Worm (Caenorhabditis elegans) whole organism, young adult: ENCODE data around the gene Y48E1C.2.

ENCODE experiments used
- B0019.2 ChIP-seq: fragments of 200-800 bp; sonication (Bioruptor generic); conservative IDR thresholded peaks from 2 replicates; pipeline ENCODE4 v1.3.6; 2022; ENCODE audit warnings: missing genetic modification reagents, missing genetic modification characterization, missing compliant biosample characterization
- F22D6.2 ChIP-seq: sonication (generic microtip); optimal IDR thresholded peaks from 2 replicates; lab custom pipeline; 2016; ENCODE audit warnings: mild to moderate bottlenecking, missing genetic modification characterization, missing compliant biosample characterization
- F23B12.7 ChIP-seq: sonication (generic microtip); optimal IDR thresholded peaks from 2 replicates; lab custom pipeline; 2017; ENCODE audit warnings: missing genetic modification characterization, mild to moderate bottlenecking, missing compliant biosample characterization, antibody characterized with exemption, moderate library complexity; ENCODE audit not compliant: insufficient read depth
- F57A8.1 ChIP-seq: fragments of 200-800 bp; sonication (Bioruptor generic); optimal IDR thresholded peaks from 2 replicates; lab custom pipeline; 2018; ENCODE audit warnings: mild to moderate bottlenecking, missing genetic modification characterization, moderate library complexity, missing compliant biosample characterization
- K11D2.4 ChIP-seq: fragments of 200-800 bp; sonication (Bioruptor generic); IDR thresholded peaks from 2 replicates; pipeline ENCODE4 v1.3.6; 2022; ENCODE audit warnings: missing genetic modification reagents, missing genetic modification characterization, missing compliant biosample characterization
- T07F8.4 ChIP-seq: sonication (generic microtip); optimal IDR thresholded peaks from 2 replicates; lab custom pipeline; 2016; ENCODE audit warnings: mild to moderate bottlenecking, missing genetic modification characterization, moderate library complexity, missing compliant biosample characterization
- T26A5.8 ChIP-seq: sonication (generic microtip); optimal IDR thresholded peaks from 2 replicates; lab custom pipeline; 2016; ENCODE audit warnings: missing genetic modification characterization, missing compliant biosample characterization
- Y53F4B.3 ChIP-seq: fragments of 200-800 bp; sonication (Bioruptor generic); IDR thresholded peaks from 2 replicates; pipeline ENCODE4 v1.3.6; 2022; ENCODE audit warnings: missing genetic modification reagents, missing genetic modification characterization, missing compliant biosample characterization
- Y79H2A.3 ChIP-seq: fragments of 200-800 bp; sonication (Bioruptor generic); conservative IDR thresholded peaks from 2 replicates; pipeline ENCODE4 v1.3.6; 2022; ENCODE audit warnings: missing genetic modification reagents, missing genetic modification characterization, missing compliant biosample characterization
- Y95B8A.8 ChIP-seq: fragments of 200-800 bp; sonication (Bioruptor generic); IDR thresholded peaks from 2 replicates; pipeline ENCODE4 v1.3.6; 2022; ENCODE audit warnings: missing genetic modification reagents, missing genetic modification characterization, missing compliant biosample characterization
- akir-1 ChIP-seq: fragments of 200-800 bp; sonication (Bioruptor generic); optimal IDR thresholded peaks from 2 replicates; lab custom pipeline; 2018; ENCODE audit warnings: mild to moderate bottlenecking, missing genetic modification characterization, moderate library complexity, missing compliant biosample characterization
- ama-1 ChIP-seq, 3 experiments: fragments of 150-350 bp in 1 of 3; sonication (generic microtip) in 2 of 3; optimal IDR thresholded peaks; 2 replicates each; lab custom pipeline; 2014 to 2018; ENCODE audit warnings: missing biosample characterization in 2 of 3, missing genetic modification characterization in 2 of 3, missing genetic modification reagents in 2 of 3
- atf-7 ChIP-seq: sonication (generic microtip); optimal IDR thresholded peaks from 2 replicates; lab custom pipeline; 2017; ENCODE audit warnings: mild to moderate bottlenecking, missing genetic modification characterization, missing compliant biosample characterization
- attf-5 ChIP-seq: fragments of 200-800 bp; sonication (Bioruptor generic); optimal IDR thresholded peaks from 2 replicates; lab custom pipeline; 2018; ENCODE audit warnings: mild to moderate bottlenecking, missing genetic modification characterization, missing compliant biosample characterization
- cebp-2 ChIP-seq: fragments of 200-800 bp; sonication (Bioruptor generic); IDR thresholded peaks from 2 replicates; pipeline ENCODE4 v1.3.6; 2022; ENCODE audit warnings: missing genetic modification characterization, missing compliant biosample characterization
- ceh-100 ChIP-seq: fragments of 200-800 bp; sonication (Bioruptor generic); IDR thresholded peaks from 2 replicates; pipeline ENCODE4 v1.3.6; 2022; ENCODE audit warnings: missing genetic modification reagents, missing genetic modification characterization, missing compliant biosample characterization
- ceh-27 ChIP-seq: fragments of 200-800 bp; sonication (Bioruptor generic); optimal IDR thresholded peaks from 2 replicates; lab custom pipeline; 2018; ENCODE audit warnings: mild to moderate bottlenecking, missing genetic modification characterization, moderate library complexity, missing compliant biosample characterization
- ceh-40 ChIP-seq: fragments of 200-800 bp; sonication (Bioruptor generic); IDR thresholded peaks from 2 replicates; pipeline ENCODE4 v1.3.6; 2022; ENCODE audit warnings: missing genetic modification characterization, missing compliant biosample characterization
- ceh-58 ChIP-seq: fragments of 200-800 bp; sonication (Bioruptor generic); IDR thresholded peaks from 2 replicates; pipeline ENCODE4 v1.3.6; 2022; ENCODE audit warnings: missing genetic modification characterization, missing compliant biosample characterization
- die-1 ChIP-seq: sonication (generic microtip); optimal IDR thresholded peaks from 2 replicates; lab custom pipeline; 2016; ENCODE audit warnings: missing genotype, mild to moderate bottlenecking, missing genetic modification characterization, missing compliant biosample characterization
- egl-18 ChIP-seq: fragments of 200-800 bp; sonication (Bioruptor generic); IDR thresholded peaks from 2 replicates; pipeline ENCODE4 v1.3.6; 2022; ENCODE audit warnings: missing genetic modification reagents, missing genetic modification characterization, missing compliant biosample characterization
- ekl-4 ChIP-seq: fragments of 200-800 bp; sonication (Bioruptor generic); IDR thresholded peaks from 2 replicates; pipeline ENCODE4 v1.3.6; 2022; ENCODE audit warnings: missing genetic modification reagents, missing genetic modification characterization, missing compliant biosample characterization
- fkh-3 ChIP-seq: sonication (generic microtip); optimal IDR thresholded peaks from 2 replicates; lab custom pipeline; 2016; ENCODE audit warnings: mild to moderate bottlenecking, missing genetic modification characterization, missing compliant biosample characterization
- lag-1 ChIP-seq: fragments of 200-800 bp; sonication (Bioruptor generic); IDR thresholded peaks from 2 replicates; pipeline ENCODE4 v1.3.6; 2022; ENCODE audit warnings: missing genetic modification reagents, missing genetic modification characterization, missing compliant biosample characterization
- lir-1 ChIP-seq: fragments of 200-800 bp; sonication (Bioruptor generic); conservative IDR thresholded peaks from 2 replicates; pipeline ENCODE4 v1.3.6; 2022; ENCODE audit warnings: missing genetic modification reagents, missing genetic modification characterization, missing compliant biosample characterization
- madf-10 ChIP-seq: sonication (generic microtip); optimal IDR thresholded peaks from 2 replicates; lab custom pipeline; 2016; ENCODE audit warnings: mild to moderate bottlenecking, missing genetic modification characterization, missing compliant biosample characterization
- madf-8 ChIP-seq: fragments of 200-800 bp; sonication (Bioruptor generic); conservative IDR thresholded peaks from 2 replicates; pipeline ENCODE4 v1.3.6; 2022; ENCODE audit warnings: missing genetic modification reagents, missing genetic modification characterization, missing compliant biosample characterization
- nfya-1 ChIP-seq: sonication (generic microtip); optimal IDR thresholded peaks from 2 replicates; lab custom pipeline; 2017; ENCODE audit warnings: antibody characterized with exemption, missing compliant biosample characterization, missing genetic modification characterization, borderline replicate concordance; ENCODE audit not compliant: insufficient read depth
- nfyb-1 ChIP-seq: fragments of 200-800 bp; sonication (Bioruptor generic); IDR thresholded peaks from 2 replicates; pipeline ENCODE4 v1.3.6; 2022; ENCODE audit warnings: missing genetic modification reagents, missing genetic modification characterization, missing compliant biosample characterization
- nhr-80 ChIP-seq: sonication (generic microtip); optimal IDR thresholded peaks from 2 replicates; lab custom pipeline; 2016; ENCODE audit warnings: missing genetic modification characterization, missing compliant biosample characterization
- nhr-90 ChIP-seq: sonication (generic microtip); optimal IDR thresholded peaks from 2 replicates; lab custom pipeline; 2016; ENCODE audit warnings: missing genotype, mild to moderate bottlenecking, missing genetic modification characterization, missing compliant biosample characterization
- rcor-1 ChIP-seq: fragments of 200-800 bp; sonication (Bioruptor generic); IDR thresholded peaks from 2 replicates; pipeline ENCODE4 v1.3.6; 2022; ENCODE audit warnings: missing genetic modification reagents, missing genetic modification characterization, missing compliant biosample characterization
- rpc-1 ChIP-seq, 2 experiments: fragments of 150-350 bp in 1 of 2; sonication (generic microtip) in 1 of 2; optimal IDR thresholded peaks; 2 replicates each; lab custom pipeline; 2014 to 2018; ENCODE audit warnings: missing biosample characterization in 1 of 2, missing genetic modification characterization in 1 of 2, missing genetic modification reagents in 1 of 2, missing genotype in 1 of 2
- sdz-38 ChIP-seq: sonication (generic microtip); optimal IDR thresholded peaks from 2 replicates; lab custom pipeline; 2016; ENCODE audit warnings: missing genotype, missing genetic modification characterization, missing compliant biosample characterization
- tbp1 ChIP-seq: fragments of 200-800 bp; sonication (Bioruptor generic); optimal IDR thresholded peaks from 2 replicates; lab custom pipeline; 2018; ENCODE audit warnings: mild to moderate bottlenecking, missing genetic modification characterization, missing compliant biosample characterization
- tbx-9 ChIP-seq: sonication (generic microtip); optimal IDR thresholded peaks from 2 replicates; lab custom pipeline; 2016; ENCODE audit warnings: borderline replicate concordance, missing genetic modification characterization, inconsistent platforms, missing compliant biosample characterization
- unc-130 ChIP-seq: sonication (generic microtip); optimal IDR thresholded peaks from 2 replicates; lab custom pipeline; 2016; ENCODE audit warnings: missing genetic modification reagents, missing genetic modification characterization, missing compliant biosample characterization
- zfh-2 ChIP-seq: fragments of 200-800 bp; sonication (Bioruptor generic); conservative IDR thresholded peaks from 2 replicates; pipeline ENCODE4 v1.3.6; 2022; ENCODE audit warnings: missing genetic modification reagents, missing genetic modification characterization, missing compliant biosample characterization
- ztf-26 ChIP-seq: sonication (generic microtip); optimal IDR thresholded peaks from 2 replicates; lab custom pipeline; 2017; ENCODE audit warnings: missing genetic modification characterization, missing compliant biosample characterization

Gene Y48E1C.2

DNA sequence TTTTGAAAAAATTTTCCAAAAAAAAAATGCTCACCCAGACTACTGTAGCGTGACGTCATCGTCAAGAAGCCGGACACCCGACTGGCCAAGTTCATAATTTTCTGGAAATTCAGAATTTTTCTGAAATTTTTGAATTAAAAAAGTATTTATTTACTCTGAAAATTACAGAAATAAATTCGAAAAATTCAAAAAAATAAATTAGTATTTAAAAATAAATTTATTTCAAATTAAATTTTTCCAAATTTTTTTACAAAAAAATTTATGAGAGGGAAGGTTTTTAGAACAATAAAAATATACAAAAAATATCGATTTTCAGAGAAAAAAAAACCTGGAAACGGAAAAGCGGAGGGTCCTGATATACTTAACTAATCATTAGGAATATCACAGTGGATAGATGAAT is 12.4 kb downstream of the Y48E1C.2 start, which contains the start of gene Y48E1C.4:
Gene Y48E1C.4 (minus strand): TSS at position 101 of the 400 bp plus-strand sequence.
- no peak for TF ChIP-seq rcor-1 (GFP tag; lab: Robert Waterston, UW)
- no peak for TF ChIP-seq ceh-40 (GFP tag; lab: Robert Waterston, UW)
- no peak for TF ChIP-seq madf-8 (GFP tag; lab: Robert Waterston, UW)
- no peak for TF ChIP-seq Y79H2A.3 (GFP tag; lab: Robert Waterston, UW)
- TF ChIP-seq nhr-90 (tag; lab: Kevin White, UChicago): no peak
- no peak for TF ChIP-seq lag-1 (GFP tag; lab: Robert Waterston, UW)
- no peak for TF ChIP-seq Y53F4B.3 (GFP tag; lab: Robert Waterston, UW)
- no peak for TF ChIP-seq B0019.2 (GFP tag; lab: Robert Waterston, UW)
- TF ChIP-seq T26A5.8 (tag; lab: Kevin White, UChicago): no peak
- no peak for TF ChIP-seq unc-130 (GFP tag; lab: Kevin White, UChicago)

- no peak for TF ChIP-seq tbx-9 (tag; lab: Kevin White, UChicago)
- TF ChIP-seq Y95B8A.8 (GFP tag; lab: Robert Waterston, UW): no peak
- TF ChIP-seq madf-8 (GFP tag; lab: Robert Waterston, UW): no peak
- no peak for TF ChIP-seq rpc-1 (optimal IDR thresholded peaks at IDR 0.05; lab: Kevin White, UChicago)
- no peak for TF ChIP-seq rpc-1 (tag; optimal IDR thresholded peaks at IDR 0.05; lab: Kevin White, UChicago)
- TF ChIP-seq nfya-1: no peak
- TF ChIP-seq zfh-2 (GFP tag; lab: Robert Waterston, UW): no peak
- no peak for TF ChIP-seq F22D6.2 (tag; lab: Kevin White, UChicago)
- TF ChIP-seq T07F8.4 (tag; lab: Kevin White, UChicago): no peak
- TF ChIP-seq cebp-2 (GFP tag; lab: Robert Waterston, UW): no peak
- TF ChIP-seq ztf-26 (tag; lab: Kevin White, UChicago): no peak
- no peak for TF ChIP-seq Y53F4B.3 (GFP tag; lab: Robert Waterston, UW)
- TF ChIP-seq, all 124 proteins: peak for 0
Observed at ce11 chrII:13444307-13444706, 20.0 kb downstream of the Y48E1C.2 start.

DNA sequence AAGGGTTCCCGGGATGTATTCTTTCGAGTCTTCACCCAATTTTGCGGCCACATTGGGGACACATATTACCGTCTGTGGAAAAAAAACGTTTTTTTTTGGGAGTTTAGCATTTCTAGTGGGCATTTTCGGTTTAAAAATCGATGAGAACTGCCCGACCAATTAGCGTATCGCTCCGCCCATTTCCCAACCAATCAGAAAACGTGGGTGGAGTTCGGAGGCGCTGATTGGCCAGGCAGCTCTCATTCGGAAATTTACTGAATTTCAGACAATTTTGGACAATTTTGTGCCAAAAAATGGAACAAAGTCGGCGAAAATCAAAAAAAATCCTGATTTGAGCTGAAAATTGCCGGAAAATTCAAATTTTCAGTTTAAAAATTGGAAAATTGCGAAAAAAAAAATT is 22.3 kb downstream of the Y48E1C.2 start:
- TF ChIP-seq nfyb-1 (GFP tag; lab: Robert Waterston, UW): peak; percentile 75; the same call in 1 of the 2 replicates
- TF ChIP-seq fkh-3 (tag; lab: Kevin White, UChicago): no peak
- TF ChIP-seq F57A8.1 (GFP tag; lab: Kevin White, UChicago): no peak
- TF ChIP-seq ceh-58 (GFP tag; lab: Robert Waterston, UW): no peak

ce11 chrII:13447166-13447643 is 22.9 kb downstream of the Y48E1C.2 start, which contains the start of gene tbc-14:
TSS of gene tbc-14 (minus strand) at chrII:13447593.
- TF ChIP-seq unc-130 (GFP tag; lab: Kevin White, UChicago) (no peak), ceh-58 (GFP tag; lab: Robert Waterston, UW) (no peak), egl-18 (GFP tag; lab: Robert Waterston, UW) (no peak), attf-5 (GFP tag; lab: Kevin White, UChicago) (no peak), ztf-26 (tag; lab: Kevin White, UChicago) (no peak), lir-1 (GFP tag; lab: Robert Waterston, UW) (no peak), madf-10 (tag; lab: Kevin White, UChicago) (no peak), sdz-38 (no peak), akir-1 (GFP tag; lab: Kevin White, UChicago) (no peak)

ce11 chrII:13447668-13448067 is 23.3 kb downstream of the Y48E1C.2 start:
- no peak for TF ChIP-seq akir-1 (GFP tag; lab: Kevin White, UChicago)
- TF ChIP-seq ceh-27 (GFP tag; lab: Kevin White, UChicago): peak; percentile 32
- 0 out of 2 replicates have a peak, but pooled peaks have one; percentile 16 for TF ChIP-seq ceh-100 (GFP tag; lab: Robert Waterston, UW)
- peak; percentile 67 for TF ChIP-seq F23B12.7 (tag; lab: Kevin White, UChicago)
- TF ChIP-seq ekl-4 (GFP tag; lab: Robert Waterston, UW): 0 out of 2 replicates have a peak, but pooled peaks have one; percentile 43
- TF ChIP-seq atf-7 (tag; lab: Kevin White, UChicago): peak; percentile 52
- TF ChIP-seq die-1 (tag; lab: Kevin White, UChicago): no peak
- peak; percentile 23 for TF ChIP-seq madf-10 (tag; lab: Kevin White, UChicago)
- no peak for TF ChIP-seq T07F8.4 (tag; lab: Kevin White, UChicago)
- TF ChIP-seq ama-1 (optimal IDR thresholded peaks at IDR 0.05; lab: Kevin White, UChicago): no peak
- TF ChIP-seq ama-1 (GFP tag; optimal IDR thresholded peaks at IDR 0.05; lab: Kevin White, UChicago): no peak
- no peak for TF ChIP-seq K11D2.4
- TF ChIP-seq tbp1 (GFP tag; lab: Kevin White, UChicago): peak; percentile 28
- peak; percentile 70 for TF ChIP-seq nhr-80 (tag; lab: Kevin White, UChicago)
- no peak for TF ChIP-seq cebp-2 (GFP tag; lab: Robert Waterston, UW)
- no peak for TF ChIP-seq Y79H2A.3 (GFP tag; lab: Robert Waterston, UW)
